Fruit fly (Drosophila melanogaster) whole organism, embryonic: ENCODE data around the gene MED15.

Source experiments
- Abd-B ChIP-seq: fragments of 200-800 bp; sonication (Bioruptor generic); optimal IDR thresholded peaks from 2 replicates; lab custom pipeline; 2018; ENCODE audit warnings: missing biosample characterization, mild to moderate bottlenecking, missing genetic modification characterization, moderate library complexity
- Atf3 ChIP-seq: fragments of 200-800 bp; sonication (Bioruptor generic); optimal IDR thresholded peaks from 3 replicates; lab custom pipeline; 2016; ENCODE audit warnings: missing biosample characterization, missing genetic modification characterization
- Atf6 ChIP-seq: fragments of 200-800 bp; sonication (Bioruptor generic); IDR thresholded peaks from 2 replicates; pipeline ENCODE4 v1.3.6; 2022; ENCODE audit warnings: missing biosample characterization, missing genetic modification characterization
- CG10209 ChIP-seq: fragments of 200-800 bp; sonication (Bioruptor generic); optimal IDR thresholded peaks from 3 replicates; lab custom pipeline; 2017; ENCODE audit warnings: missing biosample characterization, mild to moderate bottlenecking, missing genetic modification characterization, missing genetic modification reagents
- CG10366 ChIP-seq: fragments of 200-800 bp; sonication (Bioruptor generic); IDR thresholded peaks from 2 replicates; pipeline ENCODE4 v1.3.6; 2022; ENCODE audit warnings: missing biosample characterization, missing genetic modification characterization
- CG10654 ChIP-seq: fragments of 200-800 bp; sonication (Bioruptor generic); optimal IDR thresholded peaks from 2 replicates; lab custom pipeline; 2016; ENCODE audit warnings: missing biosample characterization, missing genetic modification characterization
- CG11085 ChIP-seq: fragments of 200-800 bp; sonication (Bioruptor generic); IDR thresholded peaks from 2 replicates; pipeline ENCODE4 v1.3.6; 2022; ENCODE audit warnings: missing biosample characterization, missing genetic modification characterization
- CG11247 ChIP-seq: fragments of 200-800 bp; sonication (Bioruptor generic); IDR thresholded peaks from 2 replicates; pipeline ENCODE4 v1.3.6; 2022; ENCODE audit warnings: missing biosample characterization, missing genetic modification characterization
- CG11695 ChIP-seq: fragments of 200-800 bp; sonication (Bioruptor generic); IDR thresholded peaks from 3 replicates; pipeline ENCODE4 v1.3.6; 2022; ENCODE audit warnings: missing biosample characterization, missing genetic modification characterization
- CG1233 ChIP-seq: fragments of 200-800 bp; sonication (Bioruptor generic); optimal IDR thresholded peaks from 4 replicates; lab custom pipeline; 2018; ENCODE audit warnings: missing biosample characterization, mild to moderate bottlenecking, missing genetic modification characterization
- CG1792 ChIP-seq: fragments of 200-800 bp; sonication (Bioruptor generic); optimal IDR thresholded peaks from 2 replicates; lab custom pipeline; 2016; ENCODE audit warnings: missing biosample characterization, missing genetic modification characterization
- CG31224 ChIP-seq: fragments of 200-800 bp; sonication (Bioruptor generic); IDR thresholded peaks from 2 replicates; pipeline ENCODE4 v1.3.6; 2022; ENCODE audit warnings: missing biosample characterization, missing genetic modification characterization
- CG31441 ChIP-seq: fragments of 200-800 bp; sonication (Bioruptor generic); IDR thresholded peaks from 2 replicates; pipeline ENCODE4 v1.3.6; 2022; ENCODE audit warnings: missing biosample characterization, missing genetic modification characterization
- CG3281 ChIP-seq: fragments of 200-800 bp; sonication (Bioruptor generic); optimal IDR thresholded peaks from 3 replicates; lab custom pipeline; 2017; ENCODE audit warnings: missing biosample characterization, mild to moderate bottlenecking, missing genetic modification characterization
- CG3407 ChIP-seq: fragments of 200-800 bp; sonication (Bioruptor generic); optimal IDR thresholded peaks from 2 replicates; lab custom pipeline; 2018; ENCODE audit warnings: missing biosample characterization, mild to moderate bottlenecking, missing genetic modification characterization
- CG4617 ChIP-seq: fragments of 200-800 bp; sonication (Bioruptor generic); optimal IDR thresholded peaks from 3 replicates; lab custom pipeline; 2016; ENCODE audit warnings: missing biosample characterization, missing genetic modification characterization, borderline replicate concordance
- CG6175 ChIP-seq: fragments of 200-800 bp; sonication (Bioruptor generic); IDR thresholded peaks from 3 replicates; pipeline ENCODE4 v1.3.6; 2022; ENCODE audit warnings: missing biosample characterization, missing genetic modification characterization
- CG6272 ChIP-seq: fragments of 200-800 bp; sonication (Bioruptor generic); IDR thresholded peaks from 2 replicates; pipeline ENCODE4 v1.3.6; 2022; ENCODE audit warnings: missing biosample characterization, missing genetic modification characterization
- CG7839 ChIP-seq: fragments of 200-800 bp; sonication (Bioruptor generic); optimal IDR thresholded peaks from 3 replicates; lab custom pipeline; 2018; ENCODE audit warnings: missing biosample characterization, mild to moderate bottlenecking, missing genetic modification characterization, moderate library complexity
- CHES-1-like ChIP-seq: fragments of 200-800 bp; sonication (Bioruptor generic); optimal IDR thresholded peaks from 2 replicates; lab custom pipeline; 2016; ENCODE audit warnings: missing biosample characterization, missing genetic modification characterization
- CoRest ChIP-seq: fragments of 200-800 bp; sonication (Bioruptor generic); optimal IDR thresholded peaks from 3 replicates; lab custom pipeline; 2018; ENCODE audit warnings: missing biosample characterization, mild to moderate bottlenecking, missing genetic modification characterization, moderate library complexity
- H2.0 ChIP-seq: fragments of 200-800 bp; sonication (Bioruptor generic); IDR thresholded peaks from 2 replicates; pipeline ENCODE4 v1.3.6; 2022; ENCODE audit warnings: missing biosample characterization, missing genetic modification characterization
- HLH54F ChIP-seq: fragments of 200-800 bp; sonication (Bioruptor generic); optimal IDR thresholded peaks from 3 replicates; lab custom pipeline; 2016; ENCODE audit warnings: missing biosample characterization, missing genetic modification characterization
- Hmx ChIP-seq: fragments of 200-800 bp; sonication (Bioruptor generic); optimal IDR thresholded peaks from 2 replicates; lab custom pipeline; 2016; ENCODE audit warnings: missing biosample characterization, missing genetic modification characterization
- Oaz ChIP-seq: fragments of 200-800 bp; sonication (Bioruptor generic); IDR thresholded peaks from 2 replicates; pipeline ENCODE4 v1.3.6; 2022; ENCODE audit warnings: missing biosample characterization, missing genetic modification characterization
- ash1 ChIP-seq: fragments of 200-800 bp; sonication (Bioruptor generic); optimal IDR thresholded peaks from 2 replicates; lab custom pipeline; 2018; ENCODE audit warnings: missing biosample characterization, mild to moderate bottlenecking, missing genetic modification characterization
- ato ChIP-seq: fragments of 200-800 bp; sonication (Bioruptor generic); IDR thresholded peaks from 2 replicates; pipeline ENCODE4 v1.3.6; 2022; ENCODE audit warnings: missing biosample characterization, missing genetic modification characterization; ENCODE audit not compliant: partially characterized antibody
- dati ChIP-seq: fragments of 200-800 bp; sonication (Bioruptor generic); IDR thresholded peaks from 2 replicates; pipeline ENCODE4 v1.3.6; 2022; ENCODE audit warnings: missing biosample characterization, missing genetic modification characterization
- grn ChIP-seq: fragments of 200-800 bp; sonication (Bioruptor generic); optimal IDR thresholded peaks from 3 replicates; lab custom pipeline; 2017; ENCODE audit warnings: missing biosample characterization, missing genetic modification characterization
- gro ChIP-seq: fragments of 200-800 bp; sonication (Bioruptor generic); optimal IDR thresholded peaks from 2 replicates; lab custom pipeline; 2016; ENCODE audit warnings: missing biosample characterization, missing genetic modification characterization
- her ChIP-seq: fragments of 200-800 bp; sonication (Bioruptor generic); optimal IDR thresholded peaks from 2 replicates; lab custom pipeline; 2016; ENCODE audit warnings: missing biosample characterization, missing genetic modification characterization
- hkb ChIP-seq, 2 experiments: fragments of 200-800 bp in 1 of 2; fragments of >200 bp in 1 of 2; sonication (Bioruptor generic) in 1 of 2; IDR thresholded peaks in 1 of 2; optimal IDR thresholded peaks in 1 of 2; 2 replicates each; pipeline versions ENCODE4 v1.3.6 to Lab custom; 2017 to 2022; ENCODE audit warnings: missing biosample characterization in 1 of 2, missing genetic modification characterization in 1 of 2
- kah ChIP-seq: fragments of 200-800 bp; sonication (Bioruptor generic); optimal IDR thresholded peaks from 2 replicates; lab custom pipeline; 2018; ENCODE audit warnings: missing biosample characterization, mild to moderate bottlenecking, missing genetic modification characterization
- kay ChIP-seq: fragments of 200-800 bp; sonication (Bioruptor generic); optimal IDR thresholded peaks from 2 replicates; lab custom pipeline; 2016; ENCODE audit warnings: missing biosample characterization, missing genetic modification characterization
- lmd ChIP-seq: fragments of 200-800 bp; sonication (Bioruptor generic); IDR thresholded peaks from 2 replicates; pipeline ENCODE4 v1.3.6; 2022; ENCODE audit warnings: missing biosample characterization, missing genetic modification characterization
- org-1 ChIP-seq: fragments of 200-800 bp; sonication (Bioruptor generic); optimal IDR thresholded peaks from 2 replicates; lab custom pipeline; 2017; ENCODE audit warnings: missing biosample characterization, missing genetic modification characterization
- pan ChIP-seq, 4 experiments: fragments of >200 bp in 3 of 4; fragments of 200-800 bp in 1 of 4; sonication (Bioruptor generic) in 1 of 4; optimal IDR thresholded peaks in 3 of 4; IDR thresholded peaks in 1 of 4; 2 replicates each; pipeline versions ENCODE4 v1.3.6 to Lab custom; 2017 to 2022; ENCODE audit warnings: missing biosample characterization in 2 of 4, missing genetic modification characterization in 2 of 4, mixed read lengths in 1 of 4
- peb ChIP-seq: fragments of 200-800 bp; sonication (Bioruptor generic); IDR thresholded peaks from 2 replicates; pipeline ENCODE4 v1.3.6; 2022; ENCODE audit warnings: missing biosample characterization, missing genetic modification characterization
- pfk ChIP-seq: fragments of 200-800 bp; sonication (Bioruptor generic); optimal IDR thresholded peaks from 2 replicates; lab custom pipeline; 2018; ENCODE audit warnings: missing biosample characterization, mild to moderate bottlenecking, missing genetic modification characterization, moderate library complexity
- pros ChIP-seq: fragments of 200-800 bp; sonication (Bioruptor generic); optimal IDR thresholded peaks from 3 replicates; lab custom pipeline; 2019; ENCODE audit warnings: missing biosample characterization, mild to moderate bottlenecking, missing genetic modification characterization, moderate library complexity
- pzg ChIP-seq: fragments of 200-800 bp; sonication (Bioruptor generic); optimal IDR thresholded peaks from 3 replicates; lab custom pipeline; 2018; ENCODE audit warnings: missing biosample characterization, mild to moderate bottlenecking, missing genetic modification characterization, moderate library complexity
- rib ChIP-seq: fragments of 200-800 bp; sonication (Bioruptor generic); IDR thresholded peaks from 2 replicates; pipeline ENCODE4 v1.3.6; 2022; ENCODE audit warnings: missing biosample characterization, missing genetic modification characterization
- shn ChIP-seq: fragments of 200-800 bp; sonication (Bioruptor generic); optimal IDR thresholded peaks from 3 replicates; lab custom pipeline; 2016; ENCODE audit warnings: missing biosample characterization, missing genetic modification characterization
- slou ChIP-seq: fragments of 200-800 bp; sonication (Bioruptor generic); optimal IDR thresholded peaks from 3 replicates; lab custom pipeline; 2016; ENCODE audit warnings: missing biosample characterization, missing genetic modification characterization
- unpg ChIP-seq: fragments of 200-800 bp; sonication (Bioruptor generic); optimal IDR thresholded peaks from 3 replicates; lab custom pipeline; 2018; ENCODE audit warnings: missing biosample characterization, mild to moderate bottlenecking, missing genetic modification characterization, moderate library complexity
- vnd ChIP-seq: fragments of 200-800 bp; sonication (Bioruptor generic); IDR thresholded peaks from 3 replicates; pipeline ENCODE4 v1.3.6; 2022; ENCODE audit warnings: missing biosample characterization, missing genetic modification characterization; ENCODE audit not compliant: partially characterized antibody
- wek ChIP-seq: fragments of 200-800 bp; sonication (Bioruptor generic); optimal IDR thresholded peaks from 3 replicates; lab custom pipeline; 2018; ENCODE audit warnings: missing biosample characterization, mild to moderate bottlenecking, missing genetic modification characterization, moderate library complexity
- zf30C ChIP-seq: fragments of 200-800 bp; sonication (Bioruptor generic); optimal IDR thresholded peaks from 3 replicates; lab custom pipeline; 2018; ENCODE audit warnings: missing biosample characterization, mild to moderate bottlenecking, missing genetic modification characterization

The MED15 gene

dm6 chr2L:429680-430484 is 42.9 kb upstream of the MED15 start (continued):
- TF ChIP-seq pzg (no peak), Atf3 (GFP tag; lab: Kevin White, UChicago) (peak; percentile 18), CoRest (tag; lab: Kevin White, UChicago) (peak; percentile 42), CG10654 (peak; percentile 19), org-1 (GFP tag; lab: Kevin White, UChicago) (peak; percentile 18), zf30C (GFP tag; lab: Kevin White, UChicago) (peak; percentile 61), CG1233 (GFP tag; lab: Kevin White, UChicago) (peak; percentile 25), ash1 (no peak), unpg (GFP tag; lab: Kevin White, UChicago) (peak; percentile 42), HLH54F (GFP tag; lab: Kevin White, UChicago) (peak; percentile 37), hkb (optimal IDR thresholded peaks at IDR 0.05; lab: Kevin White, UChicago) (no peak), hkb (GFP tag; IDR thresholded peaks at IDR 0.05; lab: Robert Waterston, UW) (0 out of 2 replicates have a peak, but pooled peaks have one; percentile 46), pfk (GFP tag; lab: Kevin White, UChicago) (no peak), grn (no peak), CG3281 (GFP tag; lab: Kevin White, UChicago) (peak; percentile 47), dati (GFP tag; lab: Robert Waterston, UW) (no peak), pan (optimal IDR thresholded peaks at IDR 0.05; lab: Kevin White, UChicago) (no peak), pan (GFP tag; optimal IDR thresholded peaks at IDR 0.05 in 1 of 2, IDR thresholded peaks at IDR 0.05 in 1 of 2) (peak in 1 of 2 experiments; percentile 37), CG11247 (GFP tag; lab: Robert Waterston, UW) (0 out of 2 replicates have a peak, but pooled peaks have one; percentile 24), ato (GFP tag; lab: Robert Waterston, UW) (no peak), shn (GFP tag; lab: Kevin White, UChicago) (peak; percentile 36), pros (GFP tag; lab: Kevin White, UChicago) (peak; percentile 36), peb (no peak), CG3407 (GFP tag; lab: Kevin White, UChicago) (peak; percentile 2), slou (GFP tag; lab: Kevin White, UChicago) (no peak), CG10209 (GFP tag; lab: Kevin White, UChicago) (peak; percentile 20), rib (peak; percentile 55), Atf6 (GFP tag; lab: Robert Waterston, UW) (no peak), CG7839 (tag; lab: Kevin White, UChicago) (peak; percentile 55), CG4617 (GFP tag; lab: Kevin White, UChicago) (no peak), lmd (GFP tag; lab: Robert Waterston, UW) (peak; percentile 43; the same call in 1 of the 2 replicates), Abd-B (GFP tag; lab: Kevin White, UChicago) (peak; percentile 20), CHES-1-like (GFP tag; lab: Kevin White, UChicago) (peak; percentile 35), kah (GFP tag; lab: Kevin White, UChicago) (no peak), Hmx (GFP tag; lab: Kevin White, UChicago) (no peak), CG31441 (GFP tag; lab: Robert Waterston, UW) (peak; percentile 55; the same call in 1 of the 2 replicates), CG31224 (GFP tag; lab: Robert Waterston, UW) (peak; percentile 9; the same call in 1 of the 2 replicates), CG11085 (GFP tag; lab: Robert Waterston, UW) (0 out of 2 replicates have a peak, but pooled peaks have one; percentile 21), CG1792 (GFP tag; lab: Kevin White, UChicago) (peak; percentile 5), H2.0 (GFP tag; lab: Robert Waterston, UW) (no peak), CG11695 (no peak), her (GFP tag; lab: Kevin White, UChicago) (peak; percentile 45), CG6272 (0 out of 2 replicates have a peak, but pooled peaks have one; percentile 49), CG6175 (GFP tag; lab: Robert Waterston, UW) (no peak), Oaz (GFP tag; lab: Robert Waterston, UW) (no peak), vnd (no peak), wek (no peak), kay (GFP tag; lab: Kevin White, UChicago) (peak; percentile 13), gro (GFP tag; lab: Kevin White, UChicago) (peak; percentile 40), CG10366 (GFP tag; lab: Robert Waterston, UW) (peak; percentile 39)
